Fruit fly (Drosophila melanogaster) whole organism, larva: ENCODE measurements around the gene CG5412.

Experiments used
- noc ChIP-seq: fragments of 200-800 bp; sonication (Bioruptor generic); optimal IDR thresholded peaks from 3 replicates; lab custom pipeline; 2019; ENCODE audit warnings: missing biosample characterization, mild to moderate bottlenecking, missing genetic modification characterization, moderate library complexity

CG5412 gene

DNA sequence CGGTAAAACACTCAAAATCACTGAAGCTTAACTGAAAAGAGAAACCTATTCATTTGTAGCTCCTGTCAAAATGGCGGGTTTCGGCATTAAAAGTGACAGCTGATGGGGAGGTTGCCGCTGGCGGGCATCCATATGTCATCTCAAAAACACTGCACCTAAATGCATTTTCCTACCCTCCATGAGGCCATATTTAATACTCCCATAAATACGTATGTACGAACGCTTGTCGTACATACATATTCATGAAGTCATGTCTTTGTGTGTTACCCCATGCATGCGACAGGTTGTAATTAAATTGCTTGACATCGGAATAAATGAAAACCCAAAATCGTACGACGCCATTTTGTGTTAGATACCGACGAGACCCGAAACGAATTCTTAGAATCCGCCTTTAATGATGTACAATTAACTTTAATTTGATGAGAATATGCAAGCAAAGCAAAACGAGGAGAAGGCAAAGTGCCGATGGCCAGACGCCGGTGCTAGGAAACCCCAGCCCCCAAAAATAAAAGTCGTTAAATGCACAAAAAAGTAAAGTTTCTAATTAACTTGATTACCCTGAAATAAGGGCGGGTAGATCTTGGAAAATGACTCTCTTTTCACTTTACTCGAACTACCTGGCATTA is 19.6 kb downstream of the CG5412 start:
- TF ChIP-seq noc (tag; lab: Kevin White, UChicago): no peak

DNA sequence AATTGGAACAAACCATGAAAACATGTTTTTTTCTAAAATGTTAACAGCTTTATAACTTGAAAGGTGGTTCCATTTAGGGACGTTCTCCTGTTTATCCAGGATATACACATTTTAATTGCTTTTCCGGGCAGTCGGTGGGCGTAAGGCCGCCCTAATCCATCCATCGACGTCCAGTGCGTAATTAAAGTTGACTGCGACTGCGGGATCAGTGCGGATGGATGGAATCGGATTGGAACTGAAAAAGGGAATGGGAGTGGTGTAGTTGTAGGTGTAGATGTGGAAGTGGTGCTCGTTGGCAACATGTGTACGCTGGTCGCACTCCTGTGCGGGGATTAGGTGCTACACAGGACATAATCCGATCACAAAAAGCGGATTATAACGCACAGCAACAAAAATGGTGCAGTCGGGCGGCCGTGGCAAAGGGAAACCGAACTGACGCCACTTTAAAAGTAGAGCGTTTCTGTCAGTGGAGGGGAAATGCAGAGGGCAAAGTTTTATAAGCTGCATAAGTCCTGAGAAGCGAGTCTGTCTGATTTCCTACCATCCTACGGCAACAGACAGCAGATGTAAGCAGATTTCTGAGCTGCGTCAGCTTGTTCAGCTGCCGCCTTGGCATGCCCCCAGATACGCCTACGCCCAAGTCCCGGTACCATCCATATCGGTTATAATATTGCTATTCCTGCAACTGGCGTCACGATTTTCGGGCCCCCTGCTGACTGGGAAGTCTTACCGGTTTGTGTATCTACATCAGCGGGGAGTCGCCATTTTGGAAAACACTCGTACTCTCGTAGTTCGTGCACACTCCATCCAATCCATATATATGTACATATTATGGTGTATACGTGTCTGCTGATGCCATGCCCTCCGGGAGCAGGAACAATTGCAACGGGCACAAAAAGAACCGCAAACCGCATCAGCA is 20.8 kb downstream of the CG5412 start:
- TF ChIP-seq noc (tag; lab: Kevin White, UChicago): no peak

DNA sequence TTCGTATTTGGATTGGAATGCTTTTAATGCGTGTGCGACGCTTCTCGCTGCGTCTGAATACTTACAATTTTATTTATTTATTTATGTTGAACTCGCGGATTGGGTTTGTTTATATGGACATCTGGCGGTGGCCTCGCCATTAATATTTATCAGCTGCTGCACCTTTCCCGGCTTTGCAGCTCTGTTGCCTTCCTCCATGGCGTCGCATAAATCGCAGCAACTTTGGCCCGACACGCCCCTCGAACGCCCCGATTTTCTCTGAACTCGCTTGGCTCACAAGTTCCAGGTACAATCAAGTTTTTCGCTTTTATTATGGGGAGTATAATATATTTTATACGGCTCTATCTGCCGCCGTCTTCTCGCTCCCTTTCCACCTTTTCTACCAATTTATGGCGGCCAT is 23.3 kb downstream of the CG5412 start:
- no peak for TF ChIP-seq noc (tag; lab: Kevin White, UChicago)

DNA sequence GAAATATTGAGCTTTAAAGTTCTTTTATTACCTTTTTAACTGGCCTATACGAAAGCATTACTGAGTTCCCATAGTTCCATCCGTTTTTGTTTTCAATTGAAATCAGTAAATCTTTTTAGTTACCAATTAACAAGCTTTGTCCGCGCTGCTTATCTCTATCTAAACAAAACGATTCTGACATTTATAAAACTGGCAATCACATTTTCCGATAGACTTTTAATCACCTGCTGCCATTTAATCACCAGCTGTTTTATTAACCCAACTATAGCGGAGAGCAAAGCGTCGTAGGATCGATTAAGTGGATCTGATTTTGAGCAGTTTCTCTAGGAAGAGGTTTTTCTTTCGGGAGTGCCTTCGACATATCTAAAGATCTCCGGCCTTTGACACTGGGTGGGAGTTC is 25.7 kb downstream of the CG5412 start:
- TF ChIP-seq noc (tag; lab: Kevin White, UChicago): no peak

DNA sequence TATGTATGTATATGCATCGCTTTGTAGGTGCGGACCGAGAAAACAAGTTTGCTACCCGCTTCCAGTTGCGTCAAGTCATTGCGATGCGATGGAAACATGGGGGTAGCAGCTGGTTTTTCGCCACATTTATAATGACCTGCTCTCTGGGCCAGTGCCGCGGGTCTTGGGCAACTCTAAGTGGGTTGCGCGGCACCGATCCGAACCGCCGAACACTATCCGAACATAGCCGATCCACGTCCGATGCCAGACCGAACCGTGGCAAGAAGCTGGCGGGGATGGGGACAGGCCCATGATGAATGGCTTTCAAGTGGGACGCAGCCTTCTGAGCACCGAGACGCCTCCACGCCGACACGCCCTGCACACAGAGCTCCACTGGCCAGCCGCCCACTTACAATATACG is 27.2 kb downstream of the CG5412 start:
- no peak for TF ChIP-seq noc (tag; lab: Kevin White, UChicago)

DNA sequence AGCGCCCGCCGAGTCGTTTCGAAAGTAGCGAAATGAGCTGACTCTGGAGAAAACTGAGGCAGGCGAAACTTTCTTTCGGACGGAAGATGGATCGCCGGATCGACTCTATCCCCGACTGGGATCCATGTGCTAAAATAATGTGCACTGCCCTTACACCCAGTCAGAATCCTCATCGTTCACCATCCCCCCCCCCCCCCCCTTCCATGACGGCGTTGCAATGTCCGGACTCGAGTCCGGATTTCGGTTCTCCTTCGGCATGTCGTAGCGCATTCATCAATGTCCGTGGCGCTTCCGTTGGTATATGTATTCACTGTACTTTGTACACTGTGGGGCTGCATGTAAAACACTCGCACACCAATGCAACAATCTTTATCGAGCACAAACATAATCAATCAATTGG is 28.2 kb downstream of the CG5412 start:
- TF ChIP-seq noc (tag; lab: Kevin White, UChicago): no peak

DNA sequence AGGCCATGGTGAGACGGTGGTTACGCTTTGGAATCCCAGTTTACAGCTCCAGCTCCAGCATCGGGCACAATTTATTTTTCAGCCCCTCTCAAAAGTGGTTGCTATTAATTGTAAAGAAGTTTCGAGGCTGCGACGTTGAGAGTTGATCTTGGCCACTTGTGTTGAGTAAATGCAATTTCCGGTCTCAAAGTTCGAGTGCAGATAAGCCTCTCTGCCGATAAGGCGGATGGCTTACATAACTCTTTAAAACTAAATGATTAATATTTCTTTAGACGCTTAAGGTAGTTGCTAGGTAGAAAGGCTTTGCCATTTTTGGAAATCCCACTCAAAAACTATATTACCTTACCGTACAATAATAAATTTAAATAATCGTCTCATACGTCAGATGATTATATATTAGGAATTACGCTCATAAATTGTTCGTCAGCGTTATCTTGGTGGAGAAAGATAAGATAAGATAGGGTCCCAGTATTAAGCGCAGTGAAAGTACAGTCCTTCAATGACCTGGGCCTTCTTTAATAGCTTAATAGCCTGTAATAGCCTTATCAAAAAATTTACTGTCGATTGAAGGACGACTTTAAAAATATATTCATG is 28.8 kb downstream of the CG5412 start:
- TF ChIP-seq noc (tag; lab: Kevin White, UChicago): peak; percentile 79

DNA sequence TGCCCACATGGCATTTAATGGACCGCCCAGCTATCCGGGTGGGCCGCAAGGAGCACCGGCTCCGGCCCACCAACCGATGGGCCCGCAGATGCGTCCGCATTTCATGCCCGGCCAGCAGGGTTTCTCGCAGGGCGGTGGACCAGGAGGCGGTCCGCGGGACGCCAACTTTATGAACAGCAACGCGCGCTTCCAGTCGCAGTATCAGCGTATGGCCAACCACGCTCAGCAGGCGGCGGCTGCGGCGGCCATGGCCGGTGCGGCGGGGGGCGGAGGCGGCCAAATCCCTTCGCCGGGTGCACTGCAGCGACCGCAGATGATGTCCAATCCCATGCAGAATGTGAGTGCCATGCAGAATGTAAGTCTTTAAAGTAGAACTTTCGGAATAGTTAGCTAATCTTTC is 31.3 kb downstream of the CG5412 start:
- no peak for TF ChIP-seq noc (tag; lab: Kevin White, UChicago)

DNA sequence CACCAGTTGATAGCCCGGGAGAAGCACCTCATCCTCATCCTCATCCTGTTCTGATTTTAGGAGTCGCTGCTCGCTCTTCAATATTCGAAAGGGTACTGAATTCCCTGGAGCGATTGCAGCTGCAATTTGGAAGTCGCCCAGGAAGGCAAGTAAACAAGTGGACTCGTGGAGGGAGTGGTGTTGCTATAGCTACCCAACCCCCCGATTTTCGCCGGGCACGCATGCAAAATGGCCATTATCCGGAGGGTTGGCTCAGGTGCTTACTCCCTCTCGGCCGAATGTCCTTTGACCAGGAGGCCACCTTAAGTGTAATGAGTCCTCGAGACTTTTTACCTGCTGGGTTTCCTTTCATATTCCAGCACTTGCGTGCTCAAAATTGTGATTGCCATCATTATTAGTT is 39.9 kb downstream of the CG5412 start, which contains the start of gene CG15923:
Gene CG15923, minus strand, starts transcription at position 101 of the 400 bp plus-strand sequence.
- TF ChIP-seq noc (tag; lab: Kevin White, UChicago): no peak

DNA sequence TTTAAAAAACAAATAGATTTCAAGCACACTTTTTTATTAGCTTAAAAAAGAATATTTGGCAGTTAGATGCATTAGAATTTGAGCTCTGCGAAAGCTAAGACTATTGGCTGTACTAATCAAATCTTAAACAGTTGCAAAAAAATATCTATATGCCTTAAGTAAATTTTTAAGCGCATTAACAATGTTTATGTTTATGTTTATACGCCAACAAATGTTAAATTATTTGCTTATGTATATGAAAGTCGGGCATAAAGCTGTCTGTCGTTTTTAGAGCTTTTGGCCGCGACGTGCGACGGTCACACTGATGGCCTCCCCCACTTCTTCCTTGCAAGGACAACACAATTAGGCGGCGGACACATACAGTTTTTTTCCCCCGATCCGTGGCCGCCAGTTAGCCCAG is 40.7 kb downstream of the CG5412 start, which contains the start of gene CG5466:
Gene CG5466, plus strand, starts transcription at position 301 of the 400 bp plus-strand sequence.
- TF ChIP-seq noc (tag; lab: Kevin White, UChicago): no peak

DNA sequence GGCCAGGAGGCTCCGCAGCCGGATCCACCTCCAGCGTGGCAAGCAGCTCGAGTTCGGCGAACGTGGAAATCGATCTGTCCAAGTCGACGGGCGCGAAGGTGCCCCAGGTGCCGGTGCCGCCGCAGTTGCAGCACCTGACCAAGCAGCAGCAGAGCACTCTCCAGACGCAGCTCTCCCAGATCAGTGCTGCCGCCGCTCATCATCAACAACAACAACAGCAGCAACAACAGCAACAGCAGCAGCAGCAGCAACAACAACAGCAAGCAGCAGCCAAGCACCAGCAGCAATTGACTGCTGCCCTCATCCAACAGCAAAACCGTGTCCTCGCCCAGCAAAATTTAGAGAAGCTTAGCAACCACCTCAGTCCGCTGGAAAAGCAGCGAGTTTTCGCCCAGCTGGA is 42.1 kb downstream of the CG5412 start:
- no peak for TF ChIP-seq noc (tag; lab: Kevin White, UChicago)

DNA sequence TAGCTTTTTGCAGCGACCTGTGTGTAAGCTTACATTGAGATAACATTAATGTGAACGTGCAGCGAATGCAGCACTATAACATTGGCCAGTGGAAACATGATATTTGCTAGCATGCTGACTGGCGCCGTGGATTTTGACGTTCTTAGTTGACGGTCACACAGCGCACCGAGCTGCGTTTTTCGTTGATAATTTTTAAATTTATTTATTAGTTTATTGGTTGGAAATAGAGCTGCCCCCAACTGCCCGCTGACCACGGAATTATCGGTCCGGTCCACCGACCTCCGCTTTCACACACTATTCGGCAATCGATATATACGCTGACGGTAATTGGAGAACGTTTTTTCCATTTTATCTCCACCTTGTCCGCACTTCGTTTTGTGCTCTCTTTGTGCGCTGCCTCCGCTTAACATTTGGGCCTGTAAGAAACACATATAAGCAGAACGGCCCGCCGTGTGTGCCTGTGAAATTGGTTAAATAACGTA is 45.0 kb downstream of the CG5412 start, which contains the start of gene H:
Gene H, plus strand, starts transcription at position 134 of the 482 bp plus-strand sequence.
- no peak for TF ChIP-seq noc (tag; lab: Kevin White, UChicago)

DNA sequence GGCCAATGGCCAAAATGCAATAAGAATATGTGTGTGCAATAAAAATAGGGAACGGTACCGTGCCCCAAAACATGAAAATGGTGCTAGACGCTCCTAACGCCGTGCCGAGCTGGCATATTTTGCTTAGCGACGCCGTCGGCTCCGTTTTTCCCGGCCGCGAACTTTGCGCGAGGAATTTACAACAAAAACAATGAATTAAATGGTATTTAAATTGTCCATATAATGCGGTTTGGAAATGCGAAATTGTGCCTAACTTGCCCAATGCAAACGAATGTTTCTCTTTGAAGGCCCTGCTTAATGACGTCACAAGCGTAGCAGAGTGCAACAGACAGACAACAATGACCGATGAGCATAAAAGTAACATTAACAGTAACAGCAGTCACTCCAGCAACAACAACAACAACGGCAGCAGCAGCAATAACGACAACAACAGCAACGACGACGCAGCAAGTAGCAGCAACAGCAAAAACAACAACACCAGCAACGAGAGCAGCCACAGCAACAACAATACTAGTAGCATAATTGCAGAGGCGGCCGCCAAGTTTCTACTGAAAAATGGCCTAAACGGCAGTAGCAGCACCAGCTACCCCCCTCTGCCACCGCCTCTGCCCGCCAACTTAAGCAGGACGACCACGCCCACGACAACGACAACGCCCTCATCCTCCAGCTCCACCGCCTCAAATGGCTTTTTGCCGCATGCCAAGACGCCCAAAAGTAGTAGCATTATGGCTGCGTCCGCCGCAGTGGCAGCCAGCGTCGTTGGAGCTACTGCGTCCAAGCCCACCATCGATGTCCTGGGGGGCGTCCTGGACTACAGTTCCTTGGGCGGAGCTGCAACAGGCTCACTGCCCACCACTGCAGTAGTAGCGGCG is 45.7 kb downstream of the CG5412 start:
- no peak for TF ChIP-seq noc (tag; lab: Kevin White, UChicago)

DNA sequence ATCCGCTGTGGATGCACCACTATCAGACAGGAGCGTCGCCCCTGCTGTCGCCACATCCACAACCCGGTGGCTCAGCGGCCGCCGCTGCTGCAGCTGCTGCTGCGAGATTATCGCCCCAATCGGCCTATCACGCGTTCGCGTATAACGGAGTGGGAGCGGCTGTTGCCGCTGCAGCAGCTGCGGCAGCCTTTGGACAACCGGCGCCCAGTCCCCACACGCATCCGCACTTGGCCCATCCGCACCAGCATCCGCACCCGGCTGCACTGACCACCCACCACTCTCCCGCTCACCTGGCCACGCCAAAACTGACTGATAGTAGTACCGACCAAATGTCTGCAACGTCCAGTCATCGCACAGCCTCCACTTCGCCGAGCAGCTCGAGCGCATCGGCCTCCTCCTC is 49.3 kb downstream of the CG5412 start:
- TF ChIP-seq noc (tag; lab: Kevin White, UChicago): no peak
